Worm (Caenorhabditis elegans): ENCODE results near the gene chc-1.

- TF ChIP-seq gmeb-2 (tag; optimal IDR thresholded peaks at IDR 0.05) (no peak), ama-1 (optimal IDR thresholded peaks at IDR 0.05) (no peak)
Measured at ce11 chrIII:10236291-10236871, 32.8 kb downstream of the chc-1 start.
